Fruit fly (Drosophila melanogaster) whole organism, embryonic: ENCODE data around the gene CG3556.

ENCODE experiments used
- Adf1 ChIP-seq: fragments of 200-800 bp; sonication (Bioruptor generic); IDR thresholded peaks from 2 replicates; pipeline ENCODE4 v1.3.6; 2022; ENCODE audit warnings: missing biosample characterization, missing genetic modification characterization
- Atf-2 ChIP-seq: fragments of 200-800 bp; sonication (Bioruptor generic); optimal IDR thresholded peaks from 2 replicates; lab custom pipeline; 2016; ENCODE audit warnings: missing biosample characterization, missing genetic modification characterization
- B-H2 ChIP-seq: fragments of 200-800 bp; sonication (Bioruptor generic); optimal IDR thresholded peaks from 2 replicates; lab custom pipeline; 2018; ENCODE audit warnings: missing biosample characterization, mild to moderate bottlenecking, missing genetic modification characterization
- CG11085 ChIP-seq: fragments of 200-800 bp; sonication (Bioruptor generic); IDR thresholded peaks from 2 replicates; pipeline ENCODE4 v1.3.6; 2022; ENCODE audit warnings: missing biosample characterization, missing genetic modification characterization
- CG11247 ChIP-seq: fragments of 200-800 bp; sonication (Bioruptor generic); IDR thresholded peaks from 2 replicates; pipeline ENCODE4 v1.3.6; 2022; ENCODE audit warnings: missing biosample characterization, missing genetic modification characterization
- CG13296 ChIP-seq: fragments of 200-800 bp; sonication (Bioruptor generic); optimal IDR thresholded peaks from 3 replicates; lab custom pipeline; 2018; ENCODE audit warnings: missing biosample characterization, mild to moderate bottlenecking, missing genetic modification characterization
- CG13894 ChIP-seq: fragments of 200-800 bp; sonication (Bioruptor generic); optimal IDR thresholded peaks from 3 replicates; lab custom pipeline; 2018; ENCODE audit warnings: missing biosample characterization, mild to moderate bottlenecking, missing genetic modification characterization, moderate library complexity
- CG14667 ChIP-seq: fragments of 200-800 bp; sonication (Bioruptor generic); IDR thresholded peaks from 2 replicates; pipeline ENCODE4 v1.3.6; 2022; ENCODE audit warnings: missing biosample characterization, missing genetic modification characterization
- CG14965 ChIP-seq: fragments of 200-800 bp; sonication (Bioruptor generic); optimal IDR thresholded peaks from 2 replicates; lab custom pipeline; 2016; ENCODE audit warnings: missing biosample characterization, missing genetic modification characterization, borderline replicate concordance
- CG15514 ChIP-seq: fragments of 200-800 bp; sonication (Bioruptor generic); optimal IDR thresholded peaks from 3 replicates; lab custom pipeline; 2017; ENCODE audit warnings: missing biosample characterization, missing genetic modification characterization, mild to moderate bottlenecking, moderate library complexity, missing genetic modification reagents
- CG17802 ChIP-seq: fragments of 200-800 bp; sonication (Bioruptor generic); optimal IDR thresholded peaks from 2 replicates; lab custom pipeline; 2018; ENCODE audit warnings: missing biosample characterization, mild to moderate bottlenecking, missing genetic modification characterization, moderate library complexity
- CG1792 ChIP-seq: fragments of 200-800 bp; sonication (Bioruptor generic); optimal IDR thresholded peaks from 2 replicates; lab custom pipeline; 2016; ENCODE audit warnings: missing biosample characterization, missing genetic modification characterization
- CG2129 ChIP-seq: fragments of 200-800 bp; sonication (Bioruptor generic); IDR thresholded peaks from 2 replicates; pipeline ENCODE4 v1.3.6; 2022; ENCODE audit warnings: missing biosample characterization, missing genetic modification characterization; ENCODE audit not compliant: partially characterized antibody
- CG2889 ChIP-seq: fragments of 200-800 bp; sonication (Bioruptor generic); IDR thresholded peaks from 3 replicates; pipeline ENCODE4 v1.3.6; 2022; ENCODE audit warnings: missing biosample characterization, missing genetic modification characterization
- CG33213 ChIP-seq: fragments of 200-800 bp; sonication (Bioruptor generic); optimal IDR thresholded peaks from 3 replicates; lab custom pipeline; 2016; ENCODE audit warnings: missing biosample characterization, missing genetic modification characterization
- CG3838 ChIP-seq: fragments of 200-800 bp; sonication (Bioruptor generic); optimal IDR thresholded peaks from 3 replicates; lab custom pipeline; 2016; ENCODE audit warnings: missing biosample characterization, missing genetic modification characterization
- CG3995 ChIP-seq: fragments of 200-800 bp; sonication (Bioruptor generic); optimal IDR thresholded peaks from 3 replicates; lab custom pipeline; 2016; ENCODE audit warnings: missing biosample characterization, missing genetic modification characterization
- CG4424 ChIP-seq: fragments of 200-800 bp; sonication (Bioruptor generic); optimal IDR thresholded peaks from 3 replicates; lab custom pipeline; 2016; ENCODE audit warnings: missing biosample characterization, missing genetic modification characterization
- CG4730 ChIP-seq: fragments of 200-800 bp; sonication (Bioruptor generic); IDR thresholded peaks from 2 replicates; pipeline ENCODE4 v1.3.6; 2022; ENCODE audit warnings: missing biosample characterization, missing genetic modification characterization
- CG6654 ChIP-seq: fragments of 200-800 bp; sonication (Bioruptor generic); optimal IDR thresholded peaks from 2 replicates; lab custom pipeline; 2017; ENCODE audit warnings: missing biosample characterization, mild to moderate bottlenecking, missing genetic modification characterization
- CG6689 ChIP-seq: fragments of 200-800 bp; sonication (Bioruptor generic); IDR thresholded peaks from 2 replicates; pipeline ENCODE4 v1.3.6; 2022; ENCODE audit warnings: missing biosample characterization, missing genetic modification characterization
- CG6791 ChIP-seq: fragments of 200-800 bp; sonication (Bioruptor generic); IDR thresholded peaks from 3 replicates; pipeline ENCODE4 v1.3.6; 2022; ENCODE audit warnings: missing biosample characterization, missing genetic modification characterization; ENCODE audit not compliant: partially characterized antibody
- CG7839 ChIP-seq: fragments of 200-800 bp; sonication (Bioruptor generic); optimal IDR thresholded peaks from 3 replicates; lab custom pipeline; 2018; ENCODE audit warnings: missing biosample characterization, mild to moderate bottlenecking, missing genetic modification characterization, moderate library complexity
- CG7928 ChIP-seq: fragments of 200-800 bp; sonication (Bioruptor generic); optimal IDR thresholded peaks from 2 replicates; lab custom pipeline; 2017; ENCODE audit warnings: missing biosample characterization, mild to moderate bottlenecking, missing genetic modification characterization
- CG8089 ChIP-seq: fragments of 200-800 bp; sonication (Bioruptor generic); optimal IDR thresholded peaks from 3 replicates; lab custom pipeline; 2016; ENCODE audit warnings: missing biosample characterization, missing genetic modification characterization
- CG9876 ChIP-seq: fragments of 200-800 bp; sonication (Bioruptor generic); optimal IDR thresholded peaks from 2 replicates; lab custom pipeline; 2016; ENCODE audit warnings: missing biosample characterization, missing genetic modification characterization
- Dip2 ChIP-seq: fragments of 200-800 bp; sonication (Bioruptor generic); IDR thresholded peaks from 2 replicates; pipeline ENCODE4 v1.3.6; 2022; ENCODE audit warnings: missing biosample characterization, missing genetic modification characterization
- Dip3 ChIP-seq: fragments of 200-800 bp; sonication (Bioruptor generic); optimal IDR thresholded peaks from 3 replicates; lab custom pipeline; 2016; ENCODE audit warnings: missing biosample characterization, missing genetic modification characterization
- ERR ChIP-seq: fragments of 200-800 bp; sonication (Bioruptor generic); optimal IDR thresholded peaks from 2 replicates; lab custom pipeline; 2016; ENCODE audit warnings: missing biosample characterization, missing genetic modification characterization
- Ets97D ChIP-seq: fragments of 200-800 bp; sonication (Bioruptor generic); optimal IDR thresholded peaks from 3 replicates; lab custom pipeline; 2016; ENCODE audit warnings: missing biosample characterization, missing genetic modification characterization
- Fer1 ChIP-seq: fragments of 200-800 bp; sonication (Bioruptor generic); optimal IDR thresholded peaks from 2 replicates; lab custom pipeline; 2017; ENCODE audit warnings: missing biosample characterization, mild to moderate bottlenecking, missing genetic modification characterization
- Fer3 ChIP-seq: fragments of 200-800 bp; sonication (Bioruptor generic); optimal IDR thresholded peaks from 2 replicates; lab custom pipeline; 2018; ENCODE audit warnings: missing biosample characterization, mild to moderate bottlenecking, missing genetic modification characterization, moderate library complexity
- H15 ChIP-seq: fragments of 200-800 bp; sonication (Bioruptor generic); IDR thresholded peaks from 3 replicates; pipeline ENCODE4 v1.3.6; 2022; ENCODE audit warnings: missing biosample characterization, missing genetic modification characterization
- H2.0 ChIP-seq: fragments of 200-800 bp; sonication (Bioruptor generic); IDR thresholded peaks from 2 replicates; pipeline ENCODE4 v1.3.6; 2022; ENCODE audit warnings: missing biosample characterization, missing genetic modification characterization
- Hand ChIP-seq: fragments of 200-800 bp; sonication (Bioruptor generic); optimal IDR thresholded peaks from 2 replicates; lab custom pipeline; 2017; ENCODE audit warnings: mild to moderate bottlenecking, missing biosample characterization, missing genetic modification reagents, missing genetic modification characterization
- Nf-YC ChIP-seq: fragments of 200-800 bp; optimal IDR thresholded peaks from 3 replicates; lab custom pipeline; 2019; ENCODE audit warnings: missing biosample characterization, mild to moderate bottlenecking, missing genetic modification characterization, moderate library complexity
- PHDP ChIP-seq: fragments of 200-800 bp; sonication (Bioruptor generic); optimal IDR thresholded peaks from 3 replicates; lab custom pipeline; 2018; ENCODE audit warnings: missing biosample characterization, mild to moderate bottlenecking, missing genetic modification characterization, moderate library complexity
- az2 ChIP-seq: fragments of 200-800 bp; sonication (Bioruptor generic); optimal IDR thresholded peaks from 3 replicates; lab custom pipeline; 2016; ENCODE audit warnings: missing biosample characterization, missing genetic modification characterization
- bcd ChIP-seq: fragments of 200-800 bp; sonication (Bioruptor generic); optimal IDR thresholded peaks from 2 replicates; lab custom pipeline; 2017; ENCODE audit warnings: missing biosample characterization, mild to moderate bottlenecking, missing genetic modification characterization
- btn ChIP-seq: fragments of 200-800 bp; sonication (Bioruptor generic); optimal IDR thresholded peaks from 2 replicates; lab custom pipeline; 2016; ENCODE audit warnings: missing biosample characterization, missing genetic modification characterization
- ems ChIP-seq: fragments of 200-800 bp; sonication (Bioruptor generic); optimal IDR thresholded peaks from 3 replicates; lab custom pipeline; 2016; ENCODE audit warnings: missing biosample characterization, missing genetic modification characterization
- grau ChIP-seq: fragments of 200-800 bp; optimal IDR thresholded peaks from 3 replicates; lab custom pipeline; 2019; ENCODE audit warnings: missing biosample characterization, mild to moderate bottlenecking, missing genetic modification characterization, moderate library complexity
- lmd ChIP-seq: fragments of 200-800 bp; sonication (Bioruptor generic); IDR thresholded peaks from 2 replicates; pipeline ENCODE4 v1.3.6; 2022; ENCODE audit warnings: missing biosample characterization, missing genetic modification characterization
- mld ChIP-seq: fragments of 200-800 bp; sonication (Bioruptor generic); IDR thresholded peaks from 3 replicates; pipeline ENCODE4 v1.3.6; 2022; ENCODE audit warnings: missing biosample characterization, missing genetic modification characterization; ENCODE audit not compliant: partially characterized antibody
- pnt ChIP-seq: fragments of 200-800 bp; sonication (Bioruptor generic); optimal IDR thresholded peaks from 3 replicates; lab custom pipeline; 2016; ENCODE audit warnings: missing biosample characterization, missing genetic modification characterization
- run ChIP-seq: fragments of 200-800 bp; sonication (Bioruptor generic); optimal IDR thresholded peaks from 3 replicates; lab custom pipeline; 2018; ENCODE audit warnings: missing biosample characterization, mild to moderate bottlenecking, missing genetic modification characterization
- sug ChIP-seq: fragments of 200-800 bp; optimal IDR thresholded peaks from 2 replicates; lab custom pipeline; 2019; ENCODE audit warnings: missing biosample characterization, mild to moderate bottlenecking, missing genetic modification characterization, moderate library complexity
- tio ChIP-seq: fragments of 200-800 bp; sonication (Bioruptor generic); optimal IDR thresholded peaks from 2 replicates; lab custom pipeline; 2017; ENCODE audit warnings: missing biosample characterization, missing genetic modification characterization, inconsistent platforms
- tna ChIP-seq: fragments of 200-800 bp; sonication (Bioruptor generic); IDR thresholded peaks from 2 replicates; pipeline ENCODE4 v1.3.6; 2022; ENCODE audit warnings: missing biosample characterization, missing genetic modification characterization; ENCODE audit not compliant: partially characterized antibody
- usp ChIP-seq: fragments of >200 bp; optimal IDR thresholded peaks from 2 replicates; lab custom pipeline; 2017; ENCODE audit warnings: missing biosample characterization, missing genetic modification characterization
- wek ChIP-seq: fragments of 200-800 bp; sonication (Bioruptor generic); optimal IDR thresholded peaks from 3 replicates; lab custom pipeline; 2018; ENCODE audit warnings: missing biosample characterization, mild to moderate bottlenecking, missing genetic modification characterization, moderate library complexity
- z ChIP-seq: fragments of 200-800 bp; sonication (Bioruptor generic); IDR thresholded peaks from 3 replicates; pipeline ENCODE4 v1.3.6; 2022; ENCODE audit warnings: missing biosample characterization, missing genetic modification characterization

CG3556 gene

dm6 chrX:4529909-4530308 is at the start of gene CG3556:
Gene CG3556, plus strand, starts transcription at chrX:4530231.
- TF ChIP-seq H2.0 = no peak
- TF ChIP-seq Dip3 (GFP tag; lab: Kevin White, UChicago) = peak; percentile 7
- TF ChIP-seq CG2129 (GFP tag; lab: Robert Waterston, UW) = no peak
- TF ChIP-seq sug = no peak
- TF ChIP-seq CG6654 (GFP tag; lab: Kevin White, UChicago) = no peak
- TF ChIP-seq Hand (GFP tag; lab: Kevin White, UChicago) = no peak
- TF ChIP-seq H15 = peak; percentile 66; the same call in 2 of the 3 replicates
- peak; percentile 78 for TF ChIP-seq CG15514 (GFP tag; lab: Kevin White, UChicago)
- no peak for TF ChIP-seq CG11085 (GFP tag; lab: Robert Waterston, UW)
- TF ChIP-seq CG14965 (GFP tag; lab: Kevin White, UChicago) = peak; percentile 99
- TF ChIP-seq CG7928 (GFP tag; lab: Kevin White, UChicago) = peak; percentile 68
- TF ChIP-seq btn (GFP tag; lab: Kevin White, UChicago) = peak; percentile 34
- TF ChIP-seq Ets97D (GFP tag; lab: Kevin White, UChicago) = peak; percentile 88
- 0 out of 3 replicates have a peak, but pooled peaks have one; percentile 32 for TF ChIP-seq mld (GFP tag; lab: Robert Waterston, UW)
- peak; percentile 37; the same call in 1 of the 2 replicates for TF ChIP-seq CG14667 (GFP tag; lab: Robert Waterston, UW)
- no peak for TF ChIP-seq run (tag; lab: Kevin White, UChicago)
- peak; percentile 30 for TF ChIP-seq CG1792 (GFP tag; lab: Kevin White, UChicago)
- TF ChIP-seq CG3838 = no peak
- TF ChIP-seq z (GFP tag; lab: Robert Waterston, UW) = no peak
- TF ChIP-seq B-H2 (GFP tag; lab: Kevin White, UChicago) = no peak
- peak; percentile 80 for TF ChIP-seq CG6791 (GFP tag; lab: Robert Waterston, UW)
- no peak for TF ChIP-seq Atf-2 (GFP tag; lab: Kevin White, UChicago)
- no peak for TF ChIP-seq grau (tag; lab: Kevin White, UChicago)
- no peak for TF ChIP-seq usp
- no peak for TF ChIP-seq Nf-YC (tag; lab: Kevin White, UChicago)
- no peak for TF ChIP-seq ERR
- no peak for TF ChIP-seq tio
- TF ChIP-seq CG4730 = no peak
- no peak for TF ChIP-seq bcd (GFP tag; lab: Kevin White, UChicago)
- TF ChIP-seq wek (GFP tag; lab: Kevin White, UChicago) = no peak
- TF ChIP-seq PHDP (tag; lab: Kevin White, UChicago) = no peak
- TF ChIP-seq CG13894 (tag; lab: Kevin White, UChicago) = no peak
- TF ChIP-seq CG2889 = no peak
- peak; percentile 68 for TF ChIP-seq tna (GFP tag; lab: Robert Waterston, UW)
- TF ChIP-seq Adf1 = no peak
- no peak for TF ChIP-seq CG3995 (GFP tag; lab: Kevin White, UChicago)
- TF ChIP-seq CG11247 (GFP tag; lab: Robert Waterston, UW) = peak; percentile 67
- peak; percentile 34 for TF ChIP-seq CG4424 (GFP tag; lab: Kevin White, UChicago)
- TF ChIP-seq Fer3 (tag; lab: Kevin White, UChicago) = no peak
- no peak for TF ChIP-seq CG6689
- no peak for TF ChIP-seq CG8089 (GFP tag; lab: Kevin White, UChicago)
- no peak for TF ChIP-seq CG7839 (tag; lab: Kevin White, UChicago)
- no peak for TF ChIP-seq CG17802 (tag; lab: Kevin White, UChicago)
- TF ChIP-seq Dip2 (GFP tag; lab: Robert Waterston, UW) = peak; percentile 32; the same call in 1 of the 2 replicates
- TF ChIP-seq ems (GFP tag; lab: Kevin White, UChicago) = no peak
- peak; percentile 93 for TF ChIP-seq CG33213 (GFP tag; lab: Kevin White, UChicago)
- peak; percentile 46 for TF ChIP-seq CG9876 (GFP tag; lab: Kevin White, UChicago)
- peak; percentile 15 for TF ChIP-seq az2 (GFP tag; lab: Kevin White, UChicago)
- TF ChIP-seq Fer1 (GFP tag; lab: Kevin White, UChicago) = no peak
- no peak for TF ChIP-seq CG13296
- peak; percentile 10 for TF ChIP-seq pnt (GFP tag; lab: Kevin White, UChicago)
- no peak; the same call in 1 of the 2 replicates for TF ChIP-seq lmd (GFP tag; lab: Robert Waterston, UW)
